Worm (Caenorhabditis elegans): ENCODE results near the gene stn-2.

- TF ChIP-seq fkh-10 (GFP tag; optimal IDR thresholded peaks at IDR 0.05) (no peak), ztf-11 (tag; optimal IDR thresholded peaks at IDR 0.05) (no peak), egl-27 (tag; optimal IDR thresholded peaks at IDR 0.05) (no peak), unc-30 (tag; optimal IDR thresholded peaks at IDR 0.05) (no peak), unc-62 (GFP tag; optimal IDR thresholded peaks at IDR 0.05) (no peak), isw-1 (GFP tag; IDR thresholded peaks at IDR 0.05) (no peak), nhr-11 (tag; optimal IDR thresholded peaks at IDR 0.05) (no peak), ama-1 (optimal IDR thresholded peaks at IDR 0.05) (no peak), ceh-63 (GFP tag; optimal IDR thresholded peaks at IDR 0.05) (no peak), nhr-237 (tag; optimal IDR thresholded peaks at IDR 0.05) (no peak)
Observed at ce11 chrX:7726351-7726750, 45.9 kb upstream of the stn-2 start.

Measured in whole organism, L1 larva.